Worm (Caenorhabditis elegans) whole organism, L1 larva: ENCODE results near the gene M163.22.

ENCODE experiments used
- blmp-1 ChIP-seq: fragments of 150-350 bp; optimal IDR thresholded peaks from 2 replicates; lab custom pipeline; 2014; ENCODE audit warnings: missing biosample characterization, missing genetic modification characterization
- egl-27 ChIP-seq, 2 experiments: fragments of 150-350 bp in 1 of 2; sonication (generic microtip); optimal IDR thresholded peaks; 3 replicates each; lab custom pipeline; 2017 to 2018; ENCODE audit warnings: missing biosample characterization in 2 of 2, missing genetic modification characterization in 2 of 2, missing genetic modification reagents in 2 of 2
- lin-15B ChIP-seq: fragments of 150-350 bp; sonication (generic microtip); optimal IDR thresholded peaks from 3 replicates; lab custom pipeline; 2014; ENCODE audit warnings: missing biosample characterization, missing genetic modification characterization
- nhr-77 ChIP-seq: fragments of 150-350 bp; optimal IDR thresholded peaks from 2 replicates; lab custom pipeline; 2014; ENCODE audit warnings: missing biosample characterization, missing genetic modification characterization

DNA sequence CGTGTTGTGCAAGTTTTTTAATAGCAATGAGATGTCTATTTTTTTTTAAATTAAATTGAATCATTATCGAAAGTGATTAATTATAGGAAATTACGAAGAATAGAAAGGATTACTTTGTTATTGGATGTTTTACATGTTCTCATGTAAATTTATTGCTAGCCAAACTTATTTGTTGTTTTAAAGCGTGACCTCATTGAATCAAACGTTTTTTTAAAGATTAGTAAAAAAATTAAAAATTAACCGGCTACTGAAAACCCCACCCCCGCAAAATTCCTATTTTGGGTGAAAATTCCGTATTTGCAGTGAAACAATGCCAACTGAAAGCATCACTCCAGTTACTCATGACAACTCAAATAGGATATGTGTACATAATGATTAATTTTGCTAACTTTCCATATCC is 19.1 kb downstream of the M163.22 start, which contains the start of gene M163.8:
- TF ChIP-seq nhr-77 (tag; lab: Kevin White, UChicago) (no peak), blmp-1 (tag; lab: Kevin White, UChicago) (no peak), egl-27 (tag; optimal IDR thresholded peaks at IDR 0.05; lab: Kevin White, UChicago) (no peak), lin-15B (tag; lab: Kevin White, UChicago) (no peak)
